Fruit fly (Drosophila melanogaster) whole organism, embryonic: ENCODE measurements around the gene Usp14.

Experiments used
- C15 ChIP-seq: fragments of 200-800 bp; sonication (Bioruptor generic); IDR thresholded peaks from 3 replicates; pipeline ENCODE4 v1.3.6; 2022; ENCODE audit warnings: missing biosample characterization, missing genetic modification characterization
- CG10565 ChIP-seq: fragments of 200-800 bp; sonication (Bioruptor generic); optimal IDR thresholded peaks from 3 replicates; lab custom pipeline; 2016; ENCODE audit warnings: missing biosample characterization, mild to moderate bottlenecking, missing genetic modification characterization
- CG11247 ChIP-seq: fragments of 200-800 bp; sonication (Bioruptor generic); IDR thresholded peaks from 2 replicates; pipeline ENCODE4 v1.3.6; 2022; ENCODE audit warnings: missing biosample characterization, missing genetic modification characterization
- CG11398 ChIP-seq: fragments of 200-800 bp; sonication (Bioruptor generic); optimal IDR thresholded peaks from 2 replicates; lab custom pipeline; 2016; ENCODE audit warnings: missing biosample characterization, missing genetic modification characterization
- CG11723 ChIP-seq: fragments of 200-800 bp; sonication (Bioruptor generic); optimal IDR thresholded peaks from 2 replicates; lab custom pipeline; 2017; ENCODE audit warnings: missing biosample characterization, mild to moderate bottlenecking, missing genetic modification characterization
- CG13296 ChIP-seq: fragments of 200-800 bp; sonication (Bioruptor generic); optimal IDR thresholded peaks from 3 replicates; lab custom pipeline; 2018; ENCODE audit warnings: missing biosample characterization, mild to moderate bottlenecking, missing genetic modification characterization
- CG1603 ChIP-seq: fragments of 200-800 bp; sonication (Bioruptor generic); optimal IDR thresholded peaks from 2 replicates; lab custom pipeline; 2019; ENCODE audit warnings: missing biosample characterization, mild to moderate bottlenecking, missing genetic modification characterization, moderate library complexity
- CG3163 ChIP-seq: fragments of 200-800 bp; sonication (Bioruptor generic); optimal IDR thresholded peaks from 3 replicates; lab custom pipeline; 2016; ENCODE audit warnings: missing biosample characterization, missing genetic modification characterization
- CG3281 ChIP-seq: fragments of 200-800 bp; sonication (Bioruptor generic); optimal IDR thresholded peaks from 3 replicates; lab custom pipeline; 2017; ENCODE audit warnings: missing biosample characterization, mild to moderate bottlenecking, missing genetic modification characterization
- CG3995 ChIP-seq: fragments of 200-800 bp; sonication (Bioruptor generic); optimal IDR thresholded peaks from 3 replicates; lab custom pipeline; 2016; ENCODE audit warnings: missing biosample characterization, missing genetic modification characterization
- CG4360 ChIP-seq: fragments of 200-800 bp; sonication (Bioruptor generic); IDR thresholded peaks from 2 replicates; pipeline ENCODE4 v1.3.6; 2022; ENCODE audit warnings: missing biosample characterization, missing genetic modification characterization
- CG5953 ChIP-seq: fragments of 200-800 bp; sonication (Bioruptor generic); IDR thresholded peaks from 2 replicates; pipeline ENCODE4 v1.3.6; 2022; ENCODE audit warnings: missing biosample characterization, missing genetic modification characterization
- CG6254 ChIP-seq: fragments of 200-800 bp; sonication (Bioruptor generic); optimal IDR thresholded peaks from 3 replicates; lab custom pipeline; 2017; ENCODE audit warnings: mild to moderate bottlenecking, missing biosample characterization, missing genetic modification reagents, missing genetic modification characterization
- CG6272 ChIP-seq: fragments of 200-800 bp; sonication (Bioruptor generic); IDR thresholded peaks from 2 replicates; pipeline ENCODE4 v1.3.6; 2022; ENCODE audit warnings: missing biosample characterization, missing genetic modification characterization
- CG7556 ChIP-seq: fragments of 200-800 bp; sonication (Bioruptor generic); optimal IDR thresholded peaks from 2 replicates; lab custom pipeline; 2017; ENCODE audit warnings: missing biosample characterization, mild to moderate bottlenecking, missing genetic modification characterization
- CG7928 ChIP-seq: fragments of 200-800 bp; sonication (Bioruptor generic); optimal IDR thresholded peaks from 2 replicates; lab custom pipeline; 2017; ENCODE audit warnings: missing biosample characterization, mild to moderate bottlenecking, missing genetic modification characterization
- CG7963 ChIP-seq: fragments of 200-800 bp; sonication (Bioruptor generic); IDR thresholded peaks from 3 replicates; pipeline ENCODE4 v1.3.6; 2022; ENCODE audit warnings: missing biosample characterization, missing genetic modification characterization; ENCODE audit not compliant: partially characterized antibody
- CG8765 ChIP-seq: fragments of 200-800 bp; sonication (Bioruptor generic); IDR thresholded peaks from 2 replicates; pipeline ENCODE4 v1.3.6; 2022; ENCODE audit warnings: missing biosample characterization, missing genetic modification characterization
- CG9215 ChIP-seq: fragments of 200-800 bp; sonication (Bioruptor generic); IDR thresholded peaks from 2 replicates; pipeline ENCODE4 v1.3.6; 2022; ENCODE audit warnings: missing biosample characterization, missing genetic modification characterization
- CHES-1-like ChIP-seq: fragments of 200-800 bp; sonication (Bioruptor generic); optimal IDR thresholded peaks from 2 replicates; lab custom pipeline; 2016; ENCODE audit warnings: missing biosample characterization, missing genetic modification characterization
- D19A ChIP-seq: fragments of 200-800 bp; optimal IDR thresholded peaks from 3 replicates; lab custom pipeline; 2019; ENCODE audit warnings: missing biosample characterization, mild to moderate bottlenecking, missing genetic modification characterization, moderate library complexity
- D19B ChIP-seq: fragments of 200-800 bp; sonication (Bioruptor generic); optimal IDR thresholded peaks from 2 replicates; lab custom pipeline; 2017; ENCODE audit warnings: missing biosample characterization, mild to moderate bottlenecking, missing genetic modification characterization
- GATAe ChIP-seq: fragments of 200-800 bp; sonication (Bioruptor generic); conservative IDR thresholded peaks from 2 replicates; pipeline ENCODE4 v1.3.6; 2022; ENCODE audit warnings: missing biosample characterization, missing genetic modification characterization
- Gsc ChIP-seq: fragments of 200-800 bp; sonication (Bioruptor generic); IDR thresholded peaks from 2 replicates; pipeline ENCODE4 v1.3.6; 2022; ENCODE audit warnings: missing biosample characterization, missing genetic modification characterization
- Hey ChIP-seq: fragments of 200-800 bp; sonication (Bioruptor generic); optimal IDR thresholded peaks from 3 replicates; lab custom pipeline; 2018; ENCODE audit warnings: missing biosample characterization, mild to moderate bottlenecking, missing genetic modification characterization
- MESR4 ChIP-seq: fragments of 200-800 bp; sonication (Bioruptor generic); optimal IDR thresholded peaks from 2 replicates; lab custom pipeline; 2018; ENCODE audit warnings: missing biosample characterization, mild to moderate bottlenecking, missing genetic modification characterization, moderate library complexity
- Max ChIP-seq: fragments of 200-800 bp; sonication (Bioruptor generic); optimal IDR thresholded peaks from 2 replicates; lab custom pipeline; 2016; ENCODE audit warnings: missing biosample characterization, mild to moderate bottlenecking, missing genetic modification characterization
- Med ChIP-seq: fragments of 200-800 bp; sonication (Bioruptor generic); peaks from one replicate; lab custom pipeline; 2016; ENCODE audit warnings: missing biosample characterization, missing genetic modification characterization, mild to moderate bottlenecking, inconsistent platforms, moderate library complexity
- Scr ChIP-seq: fragments of 200-800 bp; sonication (Bioruptor generic); IDR thresholded peaks from 2 replicates; pipeline ENCODE4 v1.3.6; 2022; ENCODE audit warnings: missing biosample characterization, missing genetic modification characterization; ENCODE audit not compliant: partially characterized antibody
- caup ChIP-seq: fragments of 200-800 bp; sonication (Bioruptor generic); optimal IDR thresholded peaks from 3 replicates; lab custom pipeline; 2017; ENCODE audit warnings: missing biosample characterization, mild to moderate bottlenecking, missing genetic modification characterization, moderate library complexity; ENCODE audit not compliant: severe bottlenecking
- dmrt99B ChIP-seq: fragments of 200-800 bp; sonication (Bioruptor generic); optimal IDR thresholded peaks from 2 replicates; lab custom pipeline; 2018; ENCODE audit warnings: missing biosample characterization, mild to moderate bottlenecking, missing genetic modification characterization, moderate library complexity
- emc ChIP-seq: fragments of 200-800 bp; sonication (Bioruptor generic); optimal IDR thresholded peaks from 2 replicates; lab custom pipeline; 2016; ENCODE audit warnings: missing biosample characterization, missing genetic modification characterization
- grn ChIP-seq: fragments of 200-800 bp; sonication (Bioruptor generic); optimal IDR thresholded peaks from 3 replicates; lab custom pipeline; 2017; ENCODE audit warnings: missing biosample characterization, missing genetic modification characterization
- gro ChIP-seq: fragments of 200-800 bp; sonication (Bioruptor generic); optimal IDR thresholded peaks from 2 replicates; lab custom pipeline; 2016; ENCODE audit warnings: missing biosample characterization, missing genetic modification characterization
- hb ChIP-seq: fragments of 200-800 bp; sonication (Bioruptor generic); IDR thresholded peaks from 3 replicates; pipeline ENCODE4 v1.3.6; 2022; ENCODE audit warnings: missing biosample characterization, missing genetic modification characterization; ENCODE audit not compliant: partially characterized antibody
- kah ChIP-seq: fragments of 200-800 bp; sonication (Bioruptor generic); optimal IDR thresholded peaks from 2 replicates; lab custom pipeline; 2018; ENCODE audit warnings: missing biosample characterization, mild to moderate bottlenecking, missing genetic modification characterization
- klu ChIP-seq: fragments of 200-800 bp; sonication (Bioruptor generic); IDR thresholded peaks from 2 replicates; pipeline ENCODE4 v1.3.6; 2022; ENCODE audit warnings: missing biosample characterization, missing genetic modification characterization
- lov ChIP-seq, 2 experiments: fragments of 200-800 bp in 1 of 2; fragments of >200 bp in 1 of 2; sonication (Bioruptor generic) in 1 of 2; IDR thresholded peaks in 1 of 2; optimal IDR thresholded peaks in 1 of 2; 2 replicates in 1 of 2; 3 replicates in 1 of 2; pipeline versions ENCODE4 v1.3.6 to Lab custom; 2017 to 2022; ENCODE audit warnings: missing biosample characterization in 1 of 2, missing genetic modification characterization in 1 of 2
- nerfin-1 ChIP-seq: fragments of 200-800 bp; sonication (Bioruptor generic); optimal IDR thresholded peaks from 3 replicates; lab custom pipeline; 2019; ENCODE audit warnings: missing biosample characterization, mild to moderate bottlenecking, missing genetic modification characterization, moderate library complexity
- nerfin-2 ChIP-seq: fragments of 200-800 bp; sonication (Bioruptor generic); IDR thresholded peaks from 2 replicates; pipeline ENCODE4 v1.3.6; 2022; ENCODE audit warnings: missing biosample characterization, missing genetic modification characterization; ENCODE audit not compliant: partially characterized antibody
- org-1 ChIP-seq: fragments of 200-800 bp; sonication (Bioruptor generic); optimal IDR thresholded peaks from 2 replicates; lab custom pipeline; 2017; ENCODE audit warnings: missing biosample characterization, missing genetic modification characterization
- pan ChIP-seq, 4 experiments: fragments of >200 bp in 3 of 4; fragments of 200-800 bp in 1 of 4; sonication (Bioruptor generic) in 1 of 4; optimal IDR thresholded peaks in 3 of 4; IDR thresholded peaks in 1 of 4; 2 replicates each; pipeline versions ENCODE4 v1.3.6 to Lab custom; 2017 to 2022; ENCODE audit warnings: missing biosample characterization in 2 of 4, missing genetic modification characterization in 2 of 4, mixed read lengths in 1 of 4
- phol ChIP-seq: fragments of 200-800 bp; sonication (Bioruptor generic); optimal IDR thresholded peaks from 3 replicates; lab custom pipeline; 2018; ENCODE audit warnings: missing biosample characterization, mild to moderate bottlenecking, missing genetic modification characterization, moderate library complexity
- slp2 ChIP-seq: fragments of 200-800 bp; sonication (Bioruptor generic); optimal IDR thresholded peaks from 2 replicates; lab custom pipeline; 2016; ENCODE audit warnings: missing biosample characterization, missing genetic modification characterization
- tin ChIP-seq: fragments of 200-800 bp; sonication (Bioruptor generic); optimal IDR thresholded peaks from 3 replicates; lab custom pipeline; 2016; ENCODE audit warnings: missing biosample characterization, missing genetic modification characterization
- tna ChIP-seq: fragments of 200-800 bp; sonication (Bioruptor generic); IDR thresholded peaks from 2 replicates; pipeline ENCODE4 v1.3.6; 2022; ENCODE audit warnings: missing biosample characterization, missing genetic modification characterization; ENCODE audit not compliant: partially characterized antibody
- unc-4 ChIP-seq: fragments of 200-800 bp; sonication (Bioruptor generic); IDR thresholded peaks from 2 replicates; pipeline ENCODE4 v1.3.6; 2022; ENCODE audit warnings: missing biosample characterization, missing genetic modification characterization; ENCODE audit not compliant: partially characterized antibody
- yki ChIP-seq: fragments of >200 bp; optimal IDR thresholded peaks from 3 replicates; lab custom pipeline; 2018
- zfh2 ChIP-seq: fragments of 200-800 bp; sonication (Bioruptor generic); optimal IDR thresholded peaks from 2 replicates; lab custom pipeline; 2016; ENCODE audit warnings: missing biosample characterization, missing genetic modification characterization

Usp14 gene

DNA sequence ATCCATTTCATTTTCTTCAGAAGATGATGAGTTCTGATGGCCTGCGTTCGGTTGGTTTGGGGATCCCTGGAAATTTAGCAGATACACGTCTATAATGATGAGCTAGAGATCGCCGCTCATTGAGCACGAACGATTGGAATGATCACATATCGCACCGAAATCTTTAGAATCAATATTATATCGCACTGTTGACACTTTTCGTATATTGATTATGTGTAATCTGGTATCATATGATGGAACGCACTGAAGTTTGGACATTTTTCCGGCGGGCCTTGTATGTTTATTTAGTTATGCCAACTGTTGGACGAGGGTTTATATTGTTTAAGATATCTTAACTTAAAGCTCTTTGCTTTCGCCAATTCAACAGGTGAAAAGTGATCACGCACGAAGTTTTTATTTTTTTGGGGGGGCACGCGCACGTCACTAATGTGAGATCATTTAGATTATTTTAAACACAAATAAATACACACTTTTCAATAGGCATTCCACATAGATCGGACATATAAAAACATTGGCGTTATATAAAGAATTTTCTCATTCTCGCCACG lies 6.9 kb upstream of the Usp14 start (continued):
- no peak for TF ChIP-seq MESR4 (GFP tag; lab: Kevin White, UChicago)
- TF ChIP-seq CG13296 (GFP tag; lab: Kevin White, UChicago), result no peak
- no peak for TF ChIP-seq CG6272 (GFP tag; lab: Robert Waterston, UW)
- TF ChIP-seq CG11723 (GFP tag; lab: Kevin White, UChicago), result peak; percentile 7
- no peak for TF ChIP-seq klu (GFP tag; lab: Robert Waterston, UW)
- TF ChIP-seq emc (GFP tag; lab: Kevin White, UChicago), result no peak
- peak; percentile 76 for TF ChIP-seq unc-4
- TF ChIP-seq CG11398, result no peak
- TF ChIP-seq Max (GFP tag; lab: Kevin White, UChicago), result no peak
- no peak for TF ChIP-seq pan (optimal IDR thresholded peaks at IDR 0.05; lab: Kevin White, UChicago)
- TF ChIP-seq pan (GFP tag; optimal IDR thresholded peaks at IDR 0.05 in 1 of 2, IDR thresholded peaks at IDR 0.05 in 1 of 2), result no peak
- no peak for TF ChIP-seq CG8765 (GFP tag; lab: Robert Waterston, UW)
- no peak for TF ChIP-seq CG3163 (GFP tag; lab: Kevin White, UChicago)
- 0 out of 3 replicates have a peak, but pooled peaks have one; percentile 39 for TF ChIP-seq CG7963
- TF ChIP-seq Gsc (GFP tag; lab: Robert Waterston, UW), result no peak
- peak; percentile 57 for TF ChIP-seq tna
- no peak for TF ChIP-seq CG11247 (GFP tag; lab: Robert Waterston, UW)
- peak; percentile 60 for TF ChIP-seq nerfin-2 (GFP tag; lab: Robert Waterston, UW)
- no peak for TF ChIP-seq caup (GFP tag; lab: Kevin White, UChicago)
- TF ChIP-seq D19B (GFP tag; lab: Kevin White, UChicago), result peak; percentile 12
- TF ChIP-seq lov (optimal IDR thresholded peaks at IDR 0.05; lab: Kevin White, UChicago), result no peak
- TF ChIP-seq lov (GFP tag; IDR thresholded peaks at IDR 0.05; lab: Robert Waterston, UW), result 0 out of 3 replicates have a peak, but pooled peaks have one; percentile 27
- TF ChIP-seq org-1, result no peak
- no peak for TF ChIP-seq C15
- TF ChIP-seq CG1603 (tag; lab: Kevin White, UChicago), result peak; percentile 2
- 0 out of 2 replicates have a peak, but pooled peaks have one; percentile 10 for TF ChIP-seq CG5953 (GFP tag; lab: Robert Waterston, UW)
- TF ChIP-seq GATAe (GFP tag; lab: Robert Waterston, UW), result no peak
- peak; percentile 49 for TF ChIP-seq CG3281 (GFP tag; lab: Kevin White, UChicago)
- TF ChIP-seq CG9215 (GFP tag; lab: Robert Waterston, UW), result no peak
- no peak for TF ChIP-seq yki
- no peak for TF ChIP-seq CHES-1-like (GFP tag; lab: Kevin White, UChicago)
- TF ChIP-seq CG3995, result peak; percentile 95
- peak; percentile 81 for TF ChIP-seq Scr (GFP tag; lab: Robert Waterston, UW)
- TF ChIP-seq CG7928 (GFP tag; lab: Kevin White, UChicago), result peak; percentile 50
- peak; percentile 75 for TF ChIP-seq Med (GFP tag; lab: Kevin White, UChicago)
- TF ChIP-seq CG4360 (GFP tag; lab: Robert Waterston, UW), result no peak
- TF ChIP-seq phol (tag; lab: Kevin White, UChicago), result peak; percentile 7
- TF ChIP-seq kah, result peak; percentile 72
- no peak for TF ChIP-seq gro (GFP tag; lab: Kevin White, UChicago)
- TF ChIP-seq D19A (tag; lab: Kevin White, UChicago), result no peak
- TF ChIP-seq hb (GFP tag; lab: Robert Waterston, UW), result peak; percentile 68; the same call in 1 of the 3 replicates
- TF ChIP-seq slp2 (GFP tag; lab: Kevin White, UChicago), result peak; percentile 10
- peak; percentile 5 for TF ChIP-seq CG7556 (GFP tag; lab: Kevin White, UChicago)
- peak; percentile 1 for TF ChIP-seq CG6254 (GFP tag; lab: Kevin White, UChicago)
- no peak for TF ChIP-seq dmrt99B (tag; lab: Kevin White, UChicago)
- peak; percentile 14 for TF ChIP-seq tin (GFP tag; lab: Kevin White, UChicago)
- TF ChIP-seq CG10565, result no peak
- no peak for TF ChIP-seq Hey
- peak; percentile 10 for TF ChIP-seq nerfin-1 (tag; lab: Kevin White, UChicago)
- TF ChIP-seq grn (GFP tag; lab: Kevin White, UChicago), result peak; percentile 40
- TF ChIP-seq zfh2, result peak; percentile 35
